Worm (Caenorhabditis elegans) whole organism, L3 larva: ENCODE data around the gene frpr-10.
A peak's percentile ranks its signal among the peaks of the same experiment; 100 is the strongest.

ENCODE experiments used
- R02D3.7 ChIP-seq: fragments of 150-350 bp; optimal IDR thresholded peaks from 2 replicates; lab custom pipeline; 2014; ENCODE audit warnings: missing biosample characterization, missing genetic modification characterization
- ZK546.5 ChIP-seq: sonication (generic microtip); optimal IDR thresholded peaks from 2 replicates; lab custom pipeline; 2017; ENCODE audit warnings: missing biosample characterization, missing genetic modification characterization
- ama-1 ChIP-seq: fragments of 150-350 bp; optimal IDR thresholded peaks from 2 replicates; lab custom pipeline; 2018
- ceh-16 ChIP-seq: sonication (generic microtip); optimal IDR thresholded peaks from 2 replicates; lab custom pipeline; 2017; ENCODE audit warnings: missing biosample characterization, missing genetic modification characterization
- ceh-28 ChIP-seq: fragments of 150-350 bp; optimal IDR thresholded peaks from 2 replicates; lab custom pipeline; 2014; ENCODE audit warnings: missing biosample characterization, missing genetic modification reagents, missing genetic modification characterization
- ceh-82 ChIP-seq: fragments of 150-350 bp; optimal IDR thresholded peaks from 2 replicates; lab custom pipeline; 2014; ENCODE audit warnings: missing biosample characterization, missing genetic modification characterization
- daf-12 ChIP-seq: fragments of 150-350 bp; optimal IDR thresholded peaks from 2 replicates; lab custom pipeline; 2014; ENCODE audit warnings: missing biosample characterization, missing genetic modification reagents, missing genetic modification characterization
- egl-27 ChIP-seq: sonication (generic microtip); optimal IDR thresholded peaks from 4 replicates; lab custom pipeline; 2017; ENCODE audit warnings: missing biosample characterization, missing genetic modification reagents, missing genetic modification characterization
- egl-5 ChIP-seq: fragments of 150-350 bp; optimal IDR thresholded peaks from 2 replicates; lab custom pipeline; 2017; ENCODE audit warnings: missing biosample characterization, missing genetic modification reagents, missing genetic modification characterization, inconsistent platforms
- elt-2 ChIP-seq: sonication (generic microtip); optimal IDR thresholded peaks from 2 replicates; lab custom pipeline; 2016; ENCODE audit warnings: missing genetic modification reagents, mild to moderate bottlenecking, missing genetic modification characterization, missing compliant biosample characterization
- fkh-10 ChIP-seq: sonication (generic microtip); optimal IDR thresholded peaks from 2 replicates; lab custom pipeline; 2017; ENCODE audit warnings: missing biosample characterization, missing genetic modification reagents, missing genetic modification characterization
- fkh-2 ChIP-seq: fragments of 150-350 bp; optimal IDR thresholded peaks from 2 replicates; lab custom pipeline; 2014; ENCODE audit warnings: missing biosample characterization, missing genetic modification reagents, missing genetic modification characterization
- hmg-11 ChIP-seq: sonication (generic microtip); optimal IDR thresholded peaks from 2 replicates; lab custom pipeline; 2016; ENCODE audit warnings: missing genetic modification characterization, missing compliant biosample characterization
- lin-15B ChIP-seq: fragments of 150-350 bp; optimal IDR thresholded peaks from 2 replicates; lab custom pipeline; 2014; ENCODE audit warnings: missing biosample characterization, missing genetic modification characterization
- lin-39 ChIP-seq: fragments of 150-350 bp; optimal IDR thresholded peaks from 2 replicates; lab custom pipeline; 2018; ENCODE audit warnings: missing biosample characterization, missing genetic modification reagents, missing genetic modification characterization
- mml-1 ChIP-seq: fragments of 150-350 bp; sonication (generic microtip); optimal IDR thresholded peaks from 3 replicates; lab custom pipeline; 2014; ENCODE audit warnings: missing biosample characterization, missing genetic modification characterization
- nfya-1 ChIP-seq: sonication (generic microtip); optimal IDR thresholded peaks from 2 replicates; lab custom pipeline; 2017; ENCODE audit warnings: missing genetic modification characterization, mild to moderate bottlenecking, missing compliant biosample characterization, antibody characterized with exemption, moderate library complexity; ENCODE audit not compliant: insufficient read depth
- nhr-12 ChIP-seq: fragments of 150-350 bp; optimal IDR thresholded peaks from 2 replicates; lab custom pipeline; 2014; ENCODE audit warnings: missing biosample characterization, missing genetic modification characterization
- nhr-23 ChIP-seq: fragments of 150-350 bp; optimal IDR thresholded peaks from 2 replicates; lab custom pipeline; 2014; ENCODE audit warnings: missing biosample characterization, missing genetic modification reagents, missing genetic modification characterization
- nhr-237 ChIP-seq: fragments of 150-350 bp; optimal IDR thresholded peaks from 2 replicates; lab custom pipeline; 2014; ENCODE audit warnings: missing biosample characterization, missing genetic modification characterization
- nhr-67 ChIP-seq: fragments of 150-350 bp; optimal IDR thresholded peaks from 2 replicates; lab custom pipeline; 2014; ENCODE audit warnings: missing biosample characterization, missing genetic modification characterization
- nhr-76 ChIP-seq: fragments of 150-350 bp; sonication (generic microtip); optimal IDR thresholded peaks from 5 replicates; lab custom pipeline; 2014; ENCODE audit warnings: missing biosample characterization, missing genetic modification characterization
- nhr-77 ChIP-seq: fragments of 150-350 bp; optimal IDR thresholded peaks from 2 replicates; lab custom pipeline; 2014; ENCODE audit warnings: missing biosample characterization, missing genetic modification characterization
- pha-4 ChIP-seq: fragments of 150-350 bp; optimal IDR thresholded peaks from 2 replicates; lab custom pipeline; 2014; ENCODE audit warnings: missing biosample characterization, missing genetic modification reagents, missing genetic modification characterization
- sea-2 ChIP-seq: fragments of 150-350 bp; sonication (generic microtip); optimal IDR thresholded peaks from 4 replicates; lab custom pipeline; 2014; ENCODE audit warnings: missing biosample characterization, missing genetic modification reagents, missing genetic modification characterization
- snpc-4 ChIP-seq: fragments of 150-350 bp; optimal IDR thresholded peaks from 2 replicates; lab custom pipeline; 2014; ENCODE audit warnings: missing biosample characterization, missing genetic modification characterization
- tbx-2 ChIP-seq: sonication (generic microtip); optimal IDR thresholded peaks from 2 replicates; lab custom pipeline; 2016; ENCODE audit warnings: mild to moderate bottlenecking, missing genetic modification characterization, missing compliant biosample characterization
- unc-39 ChIP-seq: sonication (generic microtip); optimal IDR thresholded peaks from 4 replicates; lab custom pipeline; 2017; ENCODE audit warnings: missing biosample characterization, missing genetic modification characterization
- ztf-11 ChIP-seq: fragments of 150-350 bp; optimal IDR thresholded peaks from 2 replicates; lab custom pipeline; 2014; ENCODE audit warnings: missing biosample characterization, missing genetic modification characterization
- ztf-4 ChIP-seq: fragments of 150-350 bp; optimal IDR thresholded peaks from 2 replicates; lab custom pipeline; 2014; ENCODE audit warnings: missing biosample characterization, missing genetic modification characterization

frpr-10 gene

DNA sequence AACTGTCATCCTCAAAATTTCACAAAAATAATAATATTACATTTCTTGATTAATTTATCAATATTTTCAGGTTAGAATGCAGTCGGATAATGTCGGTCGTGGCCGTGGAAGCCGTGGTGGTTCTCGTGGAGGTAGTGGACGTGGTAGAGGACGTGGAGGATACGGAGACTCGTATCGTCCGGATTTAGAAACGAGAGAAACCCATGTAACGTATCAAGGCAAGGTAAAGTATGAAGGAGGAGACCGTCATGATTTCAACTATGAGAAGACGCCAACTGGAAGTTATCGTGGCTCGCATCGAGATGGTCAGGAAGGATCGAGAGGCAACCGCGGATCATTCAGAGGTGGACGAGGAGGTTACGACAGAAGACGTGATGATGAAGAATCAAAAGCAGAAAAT is at the start of gene frpr-10:
Gene frpr-10 (plus strand): TSS at position 301 of the 400 bp plus-strand sequence.
- TF ChIP-seq lin-15B (tag; lab: Kevin White, UChicago) (no peak), ztf-11 (tag; lab: Kevin White, UChicago) (no peak)

ce11 chrIV:7909455-7910141 is 48.0 kb upstream of the frpr-10 start:
- TF ChIP-seq elt-2 (tag; lab: Kevin White, UChicago): peak; percentile 22
- TF ChIP-seq lin-15B (tag; lab: Kevin White, UChicago): peak; percentile 1
- peak; percentile 28 for TF ChIP-seq hmg-11 (tag; lab: Kevin White, UChicago)
- TF ChIP-seq ama-1: peak; percentile 22
- peak; percentile 35 for TF ChIP-seq nfya-1 (tag; lab: Kevin White, UChicago)
- no peak for TF ChIP-seq ztf-4 (tag; lab: Kevin White, UChicago)
- TF ChIP-seq tbx-2: no peak
- TF ChIP-seq ceh-82 (tag; lab: Kevin White, UChicago): no peak
- TF ChIP-seq pha-4: peak; percentile 35
- TF ChIP-seq nhr-67 (tag; lab: Kevin White, UChicago): no peak
- TF ChIP-seq lin-39: peak; percentile 73
- TF ChIP-seq mml-1 (tag; lab: Kevin White, UChicago): no peak
- TF ChIP-seq, all 47 proteins: peak for 7

ce11 chrIV:7910197-7910735 is 47.3 kb upstream of the frpr-10 start, which contains the start of the genes npp-27 and ntl-4:
npp-27 (minus strand) TSS chrIV:7910247.
ntl-4 (plus strand) TSS chrIV:7910575.
- TF ChIP-seq ama-1 (peak; percentile 83), nfya-1 (tag; lab: Kevin White, UChicago) (peak; percentile 36), egl-27 (tag; lab: Kevin White, UChicago) (no peak), fkh-10 (GFP tag; lab: Kevin White, UChicago) (no peak), nhr-23 (no peak), ceh-28 (tag; lab: Kevin White, UChicago) (peak; percentile 58), snpc-4 (tag; lab: Kevin White, UChicago) (no peak), ztf-4 (tag; lab: Kevin White, UChicago) (no peak), egl-5 (tag; lab: Kevin White, UChicago) (peak; percentile 76), pha-4 (peak; percentile 25), hmg-11 (tag; lab: Kevin White, UChicago) (no peak), lin-39 (no peak), ZK546.5 (tag; lab: Kevin White, UChicago) (no peak)

- TF ChIP-seq daf-12: no peak
- TF ChIP-seq nhr-23: no peak
- no peak for TF ChIP-seq unc-39 (tag; lab: Kevin White, UChicago)
- no peak for TF ChIP-seq egl-5 (tag; lab: Kevin White, UChicago)
- no peak for TF ChIP-seq nhr-12 (tag; lab: Kevin White, UChicago)
- no peak for TF ChIP-seq R02D3.7 (tag; lab: Kevin White, UChicago)
- no peak for TF ChIP-seq nhr-76 (tag; lab: Kevin White, UChicago)
- no peak for TF ChIP-seq ceh-16
- no peak for TF ChIP-seq egl-27 (tag; lab: Kevin White, UChicago)
- TF ChIP-seq snpc-4 (tag; lab: Kevin White, UChicago): no peak
- TF ChIP-seq ztf-11 (tag; lab: Kevin White, UChicago): no peak
- no peak for TF ChIP-seq nfya-1 (tag; lab: Kevin White, UChicago)
- TF ChIP-seq mml-1 (tag; lab: Kevin White, UChicago): no peak
- no peak for TF ChIP-seq nhr-237
- TF ChIP-seq tbx-2: no peak
Observed at ce11 chrIV:7914991-7915390, 42.6 kb upstream of the frpr-10 start, which contains the start of gene C49H3.4. C49H3.4 (plus strand) TSS chrIV:7915291.

DNA sequence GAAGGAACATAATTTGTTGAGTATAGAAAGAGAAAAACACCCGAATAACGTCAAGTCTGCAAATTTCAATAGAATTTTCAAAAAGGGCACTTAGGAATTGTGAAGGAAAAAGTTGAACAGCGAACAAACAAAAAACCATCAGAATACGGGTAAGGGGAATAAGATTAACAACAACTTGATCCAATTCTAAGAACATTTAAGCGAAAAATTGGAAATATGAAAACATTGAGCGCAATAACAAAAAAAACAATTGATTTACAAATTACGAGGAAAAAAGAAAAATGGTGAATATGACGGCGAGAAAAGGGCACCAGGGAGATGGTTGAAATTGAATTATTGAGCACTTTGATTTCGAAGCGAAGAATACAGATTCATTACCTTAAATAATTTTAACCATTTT is 40.7 kb upstream of the frpr-10 start:
- TF ChIP-seq nhr-77 (tag; lab: Kevin White, UChicago) (no peak), nhr-23 (no peak), tbx-2 (no peak), fkh-2 (no peak), sea-2 (no peak)

ce11 chrIV:7917881-7918280 is 39.7 kb upstream of the frpr-10 start:
- TF ChIP-seq ceh-82 (tag; lab: Kevin White, UChicago) (no peak), ztf-4 (tag; lab: Kevin White, UChicago) (no peak), elt-2 (tag; lab: Kevin White, UChicago) (no peak)
